Fruit fly (Drosophila melanogaster) whole organism, embryonic: ENCODE measurements around the gene CG3224.

Source experiments
- Bgb ChIP-seq: fragments of 200-800 bp; sonication (Bioruptor generic); IDR thresholded peaks from 2 replicates; pipeline ENCODE4 v1.3.6; 2022; ENCODE audit warnings: missing biosample characterization, missing genetic modification characterization; ENCODE audit not compliant: partially characterized antibody
- Blimp-1 ChIP-seq: fragments of 200-800 bp; sonication (Bioruptor generic); optimal IDR thresholded peaks from 3 replicates; lab custom pipeline; 2018; ENCODE audit warnings: missing biosample characterization, missing genetic modification characterization, mild to moderate bottlenecking, moderate library complexity, missing genetic modification reagents
- C15 ChIP-seq: fragments of 200-800 bp; sonication (Bioruptor generic); IDR thresholded peaks from 3 replicates; pipeline ENCODE4 v1.3.6; 2022; ENCODE audit warnings: missing biosample characterization, missing genetic modification characterization
- CG10366 ChIP-seq: fragments of 200-800 bp; sonication (Bioruptor generic); IDR thresholded peaks from 2 replicates; pipeline ENCODE4 v1.3.6; 2022; ENCODE audit warnings: missing biosample characterization, missing genetic modification characterization
- CG11398 ChIP-seq: fragments of 200-800 bp; sonication (Bioruptor generic); optimal IDR thresholded peaks from 2 replicates; lab custom pipeline; 2016; ENCODE audit warnings: missing biosample characterization, missing genetic modification characterization
- CG11560 ChIP-seq: fragments of 200-800 bp; sonication (Bioruptor generic); IDR thresholded peaks from 3 replicates; pipeline ENCODE4 v1.3.6; 2022; ENCODE audit warnings: missing biosample characterization, missing genetic modification characterization
- CG14710 ChIP-seq: fragments of 200-800 bp; sonication (Bioruptor generic); optimal IDR thresholded peaks from 3 replicates; lab custom pipeline; 2019; ENCODE audit warnings: missing biosample characterization, mild to moderate bottlenecking, missing genetic modification characterization, moderate library complexity
- CG15269 ChIP-seq: fragments of 200-800 bp; sonication (Bioruptor generic); optimal IDR thresholded peaks from 2 replicates; lab custom pipeline; 2018; ENCODE audit warnings: missing biosample characterization, mild to moderate bottlenecking, missing genetic modification characterization, moderate library complexity
- CG1602 ChIP-seq: fragments of 200-800 bp; sonication (Bioruptor generic); optimal IDR thresholded peaks from 3 replicates; lab custom pipeline; 2016; ENCODE audit warnings: missing biosample characterization, missing genetic modification characterization
- CG17385 ChIP-seq: fragments of 200-800 bp; sonication (Bioruptor generic); optimal IDR thresholded peaks from 3 replicates; lab custom pipeline; 2018; ENCODE audit warnings: missing biosample characterization, mild to moderate bottlenecking, missing genetic modification characterization
- CG18011 ChIP-seq: fragments of 200-800 bp; sonication (Bioruptor generic); optimal IDR thresholded peaks from 2 replicates; lab custom pipeline; 2017; ENCODE audit warnings: missing biosample characterization, missing genetic modification characterization, mild to moderate bottlenecking, moderate library complexity, missing genotype
- CG18262 ChIP-seq: fragments of 200-800 bp; optimal IDR thresholded peaks from 3 replicates; lab custom pipeline; 2019; ENCODE audit warnings: missing biosample characterization, mild to moderate bottlenecking, missing genetic modification characterization, moderate library complexity
- CG31441 ChIP-seq: fragments of 200-800 bp; sonication (Bioruptor generic); IDR thresholded peaks from 2 replicates; pipeline ENCODE4 v1.3.6; 2022; ENCODE audit warnings: missing biosample characterization, missing genetic modification characterization
- CG34422 ChIP-seq: fragments of 200-800 bp; sonication (Bioruptor generic); IDR thresholded peaks from 3 replicates; pipeline ENCODE4 v1.3.6; 2022; ENCODE audit warnings: missing biosample characterization, missing genetic modification characterization
- CG6689 ChIP-seq: fragments of 200-800 bp; sonication (Bioruptor generic); IDR thresholded peaks from 2 replicates; pipeline ENCODE4 v1.3.6; 2022; ENCODE audit warnings: missing biosample characterization, missing genetic modification characterization
- CG6765 ChIP-seq: fragments of 200-800 bp; sonication (Bioruptor generic); optimal IDR thresholded peaks from 3 replicates; lab custom pipeline; 2017; ENCODE audit warnings: missing biosample characterization, mild to moderate bottlenecking, missing genetic modification characterization
- Dfd ChIP-seq, 2 experiments: fragments of >200 bp; optimal IDR thresholded peaks; 2 replicates each; lab custom pipeline; 2017; ENCODE audit warnings: missing biosample characterization in 2 of 2, missing genetic modification characterization in 2 of 2
- Dref ChIP-seq: fragments of 200-800 bp; sonication (Bioruptor generic); IDR thresholded peaks from 2 replicates; pipeline ENCODE4 v1.3.6; 2022; ENCODE audit warnings: missing biosample characterization, missing genetic modification characterization
- HLHmδ ChIP-seq: fragments of 200-800 bp; sonication (Bioruptor generic); optimal IDR thresholded peaks from 2 replicates; lab custom pipeline; 2018; ENCODE audit warnings: missing biosample characterization, mild to moderate bottlenecking, missing genetic modification characterization, moderate library complexity
- MBD-R2 ChIP-seq: fragments of 200-800 bp; sonication (Bioruptor generic); IDR thresholded peaks from 2 replicates; pipeline ENCODE4 v1.3.6; 2022; ENCODE audit warnings: missing biosample characterization, missing genetic modification characterization
- MESR4 ChIP-seq: fragments of 200-800 bp; sonication (Bioruptor generic); optimal IDR thresholded peaks from 2 replicates; lab custom pipeline; 2018; ENCODE audit warnings: missing biosample characterization, mild to moderate bottlenecking, missing genetic modification characterization, moderate library complexity
- Nf-YB ChIP-seq: fragments of 200-800 bp; sonication (Bioruptor generic); optimal IDR thresholded peaks from 3 replicates; lab custom pipeline; 2019; ENCODE audit warnings: missing biosample characterization, mild to moderate bottlenecking, missing genetic modification characterization, moderate library complexity
- PHDP ChIP-seq: fragments of 200-800 bp; sonication (Bioruptor generic); optimal IDR thresholded peaks from 3 replicates; lab custom pipeline; 2018; ENCODE audit warnings: missing biosample characterization, mild to moderate bottlenecking, missing genetic modification characterization, moderate library complexity
- Ravus ChIP-seq: fragments of 200-800 bp; sonication (Bioruptor generic); IDR thresholded peaks from 2 replicates; pipeline ENCODE4 v1.3.6; 2022; ENCODE audit warnings: missing biosample characterization, missing genetic modification characterization
- Ssrp ChIP-seq: fragments of 200-800 bp; sonication (Bioruptor generic); optimal IDR thresholded peaks from 2 replicates; lab custom pipeline; 2018; ENCODE audit warnings: missing biosample characterization, mild to moderate bottlenecking, missing genetic modification characterization, moderate library complexity
- Tbp ChIP-seq: fragments of >200 bp; optimal IDR thresholded peaks from 2 replicates; lab custom pipeline; 2018; ENCODE audit warnings: missing biosample characterization, missing genetic modification characterization
- ab ChIP-seq: fragments of 200-800 bp; sonication (Bioruptor generic); optimal IDR thresholded peaks from 2 replicates; lab custom pipeline; 2016; ENCODE audit warnings: missing biosample characterization, missing genetic modification characterization
- aop ChIP-seq: fragments of 200-800 bp; sonication (Bioruptor generic); IDR thresholded peaks from 2 replicates; pipeline ENCODE4 v1.3.6; 2022; ENCODE audit warnings: missing biosample characterization, missing genetic modification characterization
- ase ChIP-seq: fragments of 200-800 bp; sonication (Bioruptor generic); IDR thresholded peaks from 3 replicates; pipeline ENCODE4 v1.3.6; 2022; ENCODE audit warnings: missing biosample characterization, missing genetic modification characterization
- az2 ChIP-seq: fragments of 200-800 bp; sonication (Bioruptor generic); optimal IDR thresholded peaks from 3 replicates; lab custom pipeline; 2016; ENCODE audit warnings: missing biosample characterization, missing genetic modification characterization
- bbx ChIP-seq: fragments of 200-800 bp; sonication (Bioruptor generic); IDR thresholded peaks from 2 replicates; pipeline ENCODE4 v1.3.6; 2022; ENCODE audit warnings: missing biosample characterization, missing genetic modification characterization; ENCODE audit not compliant: partially characterized antibody
- cas ChIP-seq: fragments of 200-800 bp; sonication (Bioruptor generic); IDR thresholded peaks from 2 replicates; pipeline ENCODE4 v1.3.6; 2022; ENCODE audit warnings: missing biosample characterization, missing genetic modification characterization
- chm ChIP-seq: fragments of 200-800 bp; sonication (Bioruptor generic); IDR thresholded peaks from 2 replicates; pipeline ENCODE4 v1.3.6; 2022; ENCODE audit warnings: missing biosample characterization, missing genetic modification characterization
- dysf ChIP-seq: fragments of 200-800 bp; sonication (Bioruptor generic); IDR thresholded peaks from 3 replicates; pipeline ENCODE4 v1.3.6; 2022; ENCODE audit warnings: missing biosample characterization, missing genetic modification characterization
- en ChIP-seq: fragments of 200-800 bp; sonication (Bioruptor generic); optimal IDR thresholded peaks from 2 replicates; lab custom pipeline; 2016; ENCODE audit warnings: missing biosample characterization, missing genetic modification characterization
- fd64A ChIP-seq: fragments of 200-800 bp; sonication (Bioruptor generic); optimal IDR thresholded peaks from 3 replicates; lab custom pipeline; 2018; ENCODE audit warnings: missing biosample characterization, mild to moderate bottlenecking, missing genetic modification characterization
- fru ChIP-seq: fragments of >200 bp; optimal IDR thresholded peaks from 2 replicates; lab custom pipeline; 2017
- gfzf ChIP-seq: fragments of 200-800 bp; sonication (Bioruptor generic); optimal IDR thresholded peaks from 2 replicates; lab custom pipeline; 2016; ENCODE audit warnings: missing biosample characterization, mild to moderate bottlenecking, missing genetic modification characterization, moderate library complexity
- gsb ChIP-seq: fragments of 200-800 bp; sonication (Bioruptor generic); IDR thresholded peaks from 2 replicates; pipeline ENCODE4 v1.3.6; 2022; ENCODE audit warnings: missing biosample characterization, missing genetic modification characterization
- gsb-n ChIP-seq: fragments of 200-800 bp; sonication (Bioruptor generic); optimal IDR thresholded peaks from 3 replicates; lab custom pipeline; 2018; ENCODE audit warnings: missing biosample characterization, mild to moderate bottlenecking, missing genetic modification characterization
- jigr1 ChIP-seq: fragments of 200-800 bp; sonication (Bioruptor generic); IDR thresholded peaks from 3 replicates; pipeline ENCODE4 v1.3.6; 2022; ENCODE audit warnings: missing biosample characterization, missing genetic modification characterization
- lov ChIP-seq, 2 experiments: fragments of 200-800 bp in 1 of 2; fragments of >200 bp in 1 of 2; sonication (Bioruptor generic) in 1 of 2; IDR thresholded peaks in 1 of 2; optimal IDR thresholded peaks in 1 of 2; 2 replicates in 1 of 2; 3 replicates in 1 of 2; pipeline versions ENCODE4 v1.3.6 to Lab custom; 2017 to 2022; ENCODE audit warnings: missing biosample characterization in 1 of 2, missing genetic modification characterization in 1 of 2
- luna ChIP-seq: fragments of 200-800 bp; sonication (Bioruptor generic); optimal IDR thresholded peaks from 2 replicates; lab custom pipeline; 2016; ENCODE audit warnings: missing biosample characterization, missing genetic modification characterization
- nau ChIP-seq: fragments of 200-800 bp; sonication (Bioruptor generic); optimal IDR thresholded peaks from 3 replicates; lab custom pipeline; 2017; ENCODE audit warnings: missing biosample characterization, mild to moderate bottlenecking, missing genetic modification characterization, missing genetic modification reagents
- sim ChIP-seq: fragments of 200-800 bp; sonication (Bioruptor generic); IDR thresholded peaks from 2 replicates; pipeline ENCODE4 v1.3.6; 2022; ENCODE audit warnings: missing biosample characterization, missing genetic modification characterization
- tap ChIP-seq: fragments of 200-800 bp; optimal IDR thresholded peaks from 3 replicates; lab custom pipeline; 2019; ENCODE audit warnings: missing biosample characterization, mild to moderate bottlenecking, missing genetic modification characterization, moderate library complexity
- zfh1 ChIP-seq: fragments of 200-800 bp; sonication (Bioruptor generic); IDR thresholded peaks from 3 replicates; pipeline ENCODE4 v1.3.6; 2022; ENCODE audit warnings: missing biosample characterization, missing genetic modification characterization

The CG3224 gene

dm6 chrX:6678635-6679501 lies 17.6 kb upstream of the CG3224 start, which contains the start of gene ND-ASHI (continued):
- TF ChIP-seq en (peak; percentile 74), sim (GFP tag; lab: Robert Waterston, UW) (peak; percentile 77), CG15269 (tag; lab: Kevin White, UChicago) (peak; percentile 95), Nf-YB (GFP tag; lab: Kevin White, UChicago) (peak; percentile 75), CG17385 (GFP tag; lab: Kevin White, UChicago) (peak; percentile 92), Ravus (GFP tag; lab: Robert Waterston, UW) (peak; percentile 85), C15 (GFP tag; lab: Robert Waterston, UW) (peak; percentile 94), CG31441 (GFP tag; lab: Robert Waterston, UW) (peak; percentile 89), tap (tag; lab: Kevin White, UChicago) (peak; percentile 88), cas (GFP tag; lab: Robert Waterston, UW) (peak; percentile 89), gsb-n (tag; lab: Kevin White, UChicago) (peak; percentile 84), CG18262 (tag; lab: Kevin White, UChicago) (peak; percentile 88), CG6765 (GFP tag; lab: Kevin White, UChicago) (peak; percentile 95), luna (peak; percentile 83), zfh1 (GFP tag; lab: Robert Waterston, UW) (peak; percentile 96), Blimp-1 (GFP tag; lab: Kevin White, UChicago) (peak; percentile 87), fd64A (peak; percentile 81), PHDP (tag; lab: Kevin White, UChicago) (peak; percentile 95), gfzf (GFP tag; lab: Kevin White, UChicago) (peak; percentile 2), fru (lab: Kevin White, UChicago) (no peak), CG1602 (GFP tag; lab: Kevin White, UChicago) (peak; percentile 91), Bgb (GFP tag; lab: Robert Waterston, UW) (no peak), ab (GFP tag; lab: Kevin White, UChicago) (peak; percentile 89)

dm6 chrX:6677826-6678489 lies 16.7 kb upstream of the CG3224 start, which contains the start of gene Fum1:
Gene Fum1 (plus strand): TSS chrX:6678424.
- TF ChIP-seq ase (GFP tag; lab: Robert Waterston, UW) (no peak), CG6689 (GFP tag; lab: Robert Waterston, UW) (no peak), Dfd (GFP tag; optimal IDR thresholded peaks at IDR 0.05; lab: Kevin White, UChicago) (no peak), CG34422 (GFP tag; lab: Robert Waterston, UW) (no peak), Ravus (GFP tag; lab: Robert Waterston, UW) (no peak), HLHmδ (GFP tag; lab: Kevin White, UChicago) (no peak), bbx (peak; percentile 84), CG10366 (GFP tag; lab: Robert Waterston, UW) (no peak), chm (GFP tag; lab: Robert Waterston, UW) (no peak), MESR4 (peak; percentile 54), Tbp (no peak), nau (GFP tag; lab: Kevin White, UChicago) (no peak), CG11560 (tag; lab: Robert Waterston, UW) (0 out of 3 replicates have a peak, but pooled peaks have one; percentile 11), lov (optimal IDR thresholded peaks at IDR 0.05; lab: Kevin White, UChicago) (no peak), lov (GFP tag; IDR thresholded peaks at IDR 0.05; lab: Robert Waterston, UW) (no peak), Ssrp (tag; lab: Kevin White, UChicago) (no peak), Dref (GFP tag; lab: Robert Waterston, UW) (peak; percentile 74), CG14710 (tag; lab: Kevin White, UChicago) (peak; percentile 74), jigr1 (GFP tag; lab: Robert Waterston, UW) (no peak), dysf (GFP tag; lab: Robert Waterston, UW) (no peak), gsb-n (tag; lab: Kevin White, UChicago) (no peak), az2 (GFP tag; lab: Kevin White, UChicago) (no peak), MBD-R2 (peak; percentile 72), en (no peak), CG18011 (no peak), aop (GFP tag; lab: Robert Waterston, UW) (no peak), CG11398 (no peak), Blimp-1 (GFP tag; lab: Kevin White, UChicago) (no peak), gsb (GFP tag; lab: Robert Waterston, UW) (no peak)
